Worm (Caenorhabditis elegans) whole organism, early embryonic: ENCODE results near the gene damt-1.

ENCODE experiments used
- B0310.2 ChIP-seq: sonication (generic microtip); optimal IDR thresholded peaks from 2 replicates; lab custom pipeline; 2016; ENCODE audit warnings: mild to moderate bottlenecking, missing genetic modification characterization, missing compliant biosample characterization
- F13C5.2 ChIP-seq: sonication (generic microtip); optimal IDR thresholded peaks from 2 replicates; lab custom pipeline; 2017; ENCODE audit warnings: mild to moderate bottlenecking, missing genetic modification characterization, inconsistent platforms, missing compliant biosample characterization
- aly-1 ChIP-seq: sonication (generic microtip); optimal IDR thresholded peaks from 2 replicates; lab custom pipeline; 2016; ENCODE audit warnings: missing genetic modification characterization, missing compliant biosample characterization
- ama-1 ChIP-seq: fragments of 150-350 bp; optimal IDR thresholded peaks from 2 replicates; lab custom pipeline; 2014
- ceh-13 ChIP-seq: fragments of 200-800 bp; sonication (Bioruptor generic); optimal IDR thresholded peaks from 2 replicates; lab custom pipeline; 2018; ENCODE audit warnings: mild to moderate bottlenecking, missing genetic modification characterization, missing compliant biosample characterization
- ceh-36 ChIP-seq: sonication (generic microtip); optimal IDR thresholded peaks from 2 replicates; lab custom pipeline; 2016; ENCODE audit warnings: missing genetic modification characterization, inconsistent platforms, missing compliant biosample characterization
- ets-7 ChIP-seq: sonication (generic microtip); optimal IDR thresholded peaks from 2 replicates; lab custom pipeline; 2016; ENCODE audit warnings: missing genotype, missing genetic modification characterization, missing compliant biosample characterization
- flt-1 ChIP-seq: fragments of 200-800 bp; sonication (Bioruptor generic); IDR thresholded peaks from 2 replicates; pipeline ENCODE4 v1.3.6; 2022; ENCODE audit warnings: missing genetic modification characterization, missing compliant biosample characterization
- hmbx-1 ChIP-seq: sonication (generic microtip); optimal IDR thresholded peaks from 2 replicates; lab custom pipeline; 2016; ENCODE audit warnings: mild to moderate bottlenecking, missing genetic modification characterization, missing compliant biosample characterization
- hmg-4 ChIP-seq: fragments of 200-800 bp; sonication (Bioruptor generic); optimal IDR thresholded peaks from 2 replicates; lab custom pipeline; 2018; ENCODE audit warnings: mild to moderate bottlenecking, missing genetic modification characterization, missing compliant biosample characterization
- hnd-1 ChIP-seq: sonication (generic microtip); optimal IDR thresholded peaks from 2 replicates; lab custom pipeline; 2016; ENCODE audit warnings: missing genetic modification characterization, missing compliant biosample characterization
- pes-1 ChIP-seq: fragments of 200-800 bp; sonication (Bioruptor generic); IDR thresholded peaks from 2 replicates; pipeline ENCODE4 v1.3.6; 2022; ENCODE audit warnings: missing genetic modification reagents, missing genetic modification characterization, missing compliant biosample characterization
- scrt-1 ChIP-seq: fragments of 200-800 bp; sonication (Bioruptor generic); IDR thresholded peaks from 2 replicates; pipeline ENCODE4 v1.3.6; 2022; ENCODE audit warnings: missing genetic modification characterization, missing compliant biosample characterization
- sea-1 ChIP-seq: fragments of 200-800 bp; sonication (Bioruptor generic); conservative IDR thresholded peaks from 2 replicates; pipeline ENCODE4 v1.3.6; 2022; ENCODE audit warnings: missing genetic modification characterization, missing compliant biosample characterization
- tbx-11 ChIP-seq: fragments of 200-800 bp; sonication (Bioruptor generic); IDR thresholded peaks from 2 replicates; pipeline ENCODE4 v1.3.6; 2022; ENCODE audit warnings: missing genetic modification characterization, missing compliant biosample characterization
- tbx-37 ChIP-seq: fragments of 200-800 bp; sonication (Bioruptor generic); conservative IDR thresholded peaks from 2 replicates; pipeline ENCODE4 v1.3.6; 2022; ENCODE audit warnings: missing genetic modification reagents, missing genetic modification characterization, missing compliant biosample characterization
- tra-4 ChIP-seq: sonication (generic microtip); optimal IDR thresholded peaks from 2 replicates; lab custom pipeline; 2017; ENCODE audit warnings: missing genetic modification characterization, missing compliant biosample characterization

damt-1 gene

DNA sequence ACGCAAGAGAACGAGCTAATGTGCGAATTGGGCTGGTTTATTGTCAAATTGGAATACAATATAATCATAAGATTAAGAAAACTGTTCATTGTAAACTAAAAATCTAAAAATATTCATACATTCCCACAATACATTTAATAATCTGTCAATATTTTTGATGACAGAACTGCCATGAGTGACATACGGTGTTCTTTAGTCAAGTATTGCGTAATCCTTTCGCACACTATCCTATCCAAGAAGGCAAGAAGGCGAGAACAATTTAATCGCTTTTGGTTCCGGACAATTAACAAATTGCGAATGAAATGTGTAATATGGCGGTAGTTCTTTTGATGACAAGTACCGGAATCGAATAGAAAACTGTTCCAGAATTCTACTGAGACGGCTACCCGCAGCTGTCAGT, 14.9 kb downstream of the damt-1 start:
- no peak for TF ChIP-seq ceh-36 (tag; lab: Kevin White, UChicago)
- TF ChIP-seq ceh-13, result no peak
- no peak for TF ChIP-seq tbx-37
- TF ChIP-seq ama-1, result no peak
- TF ChIP-seq sea-1 (GFP tag; lab: Robert Waterston, UW), result no peak
- no peak for TF ChIP-seq tra-4
- TF ChIP-seq scrt-1 (GFP tag; lab: Robert Waterston, UW), result no peak
- no peak for TF ChIP-seq hnd-1
- TF ChIP-seq hmg-4 (GFP tag; lab: Kevin White, UChicago), result no peak

DNA sequence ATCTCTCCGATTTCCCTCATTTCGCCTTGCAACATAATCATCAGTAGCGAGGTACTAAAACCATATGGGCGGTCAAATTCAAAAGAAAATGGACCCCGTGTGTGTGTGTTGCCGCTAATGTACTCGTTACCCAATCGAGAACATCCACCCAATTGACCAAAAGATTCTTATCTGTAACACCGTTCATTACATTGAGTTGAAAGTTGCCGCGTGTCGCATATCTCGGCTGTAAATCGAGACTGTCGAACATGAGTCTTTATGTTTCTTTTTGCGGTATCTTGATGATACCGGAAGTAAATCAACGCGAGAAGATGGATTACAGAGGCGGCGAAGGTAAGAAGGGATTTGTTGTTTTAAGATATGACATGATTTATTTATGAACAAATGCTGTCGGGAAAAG, 15.8 kb downstream of the damt-1 start:
- TF ChIP-seq flt-1 (GFP tag; lab: Robert Waterston, UW) (no peak), ets-7 (tag; lab: Kevin White, UChicago) (peak; percentile 77)

DNA sequence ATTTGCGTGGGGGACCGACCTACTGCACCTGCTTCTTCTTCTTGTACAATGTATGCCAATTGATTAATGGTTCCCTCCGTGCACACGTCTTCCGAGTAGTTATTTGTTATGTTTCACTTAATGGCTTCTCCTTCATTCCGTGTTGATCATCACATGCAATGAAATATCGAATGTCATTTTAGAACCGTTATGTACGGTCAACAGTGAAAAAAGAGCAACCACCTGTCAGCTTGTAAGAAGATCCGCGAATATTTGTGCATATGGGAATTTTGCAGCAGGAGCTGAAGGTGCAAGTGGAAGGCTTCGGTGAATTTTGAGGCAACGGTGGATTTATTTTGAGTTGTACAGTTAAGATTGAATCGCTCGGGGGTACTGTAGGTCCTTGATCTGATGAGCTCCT, 16.7 kb downstream of the damt-1 start:
- no peak for TF ChIP-seq ets-7 (tag; lab: Kevin White, UChicago)

DNA sequence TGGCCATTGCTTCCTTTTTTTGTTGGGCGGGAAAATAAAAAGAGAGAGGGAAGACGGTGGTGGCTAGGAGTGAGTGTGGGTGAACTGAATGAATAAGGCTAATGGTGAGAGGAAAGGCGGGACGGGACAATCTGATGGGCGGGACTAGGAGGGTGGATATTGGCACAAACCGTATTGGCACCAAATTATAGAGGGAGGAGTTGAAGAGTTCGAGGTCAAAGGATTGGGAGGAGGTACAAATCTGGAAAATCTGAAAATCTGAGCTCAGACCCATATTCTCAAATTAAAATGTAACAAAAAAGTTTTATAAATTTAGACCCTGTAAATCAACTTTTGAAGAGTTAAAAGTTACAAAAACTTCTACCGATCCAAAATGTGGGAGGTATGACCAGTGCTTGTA, 18.8 kb downstream of the damt-1 start, which contains the start of gene hlh-14:
Gene hlh-14 (minus strand): TSS at position 101 of the 400 bp plus-strand sequence.
- TF ChIP-seq tbx-11 (GFP tag; lab: Robert Waterston, UW) (no peak), aly-1 (tag; lab: Kevin White, UChicago) (no peak), tbx-37 (no peak), tra-4 (no peak), ceh-13 (no peak), sea-1 (GFP tag; lab: Robert Waterston, UW) (no peak), pes-1 (no peak)

DNA sequence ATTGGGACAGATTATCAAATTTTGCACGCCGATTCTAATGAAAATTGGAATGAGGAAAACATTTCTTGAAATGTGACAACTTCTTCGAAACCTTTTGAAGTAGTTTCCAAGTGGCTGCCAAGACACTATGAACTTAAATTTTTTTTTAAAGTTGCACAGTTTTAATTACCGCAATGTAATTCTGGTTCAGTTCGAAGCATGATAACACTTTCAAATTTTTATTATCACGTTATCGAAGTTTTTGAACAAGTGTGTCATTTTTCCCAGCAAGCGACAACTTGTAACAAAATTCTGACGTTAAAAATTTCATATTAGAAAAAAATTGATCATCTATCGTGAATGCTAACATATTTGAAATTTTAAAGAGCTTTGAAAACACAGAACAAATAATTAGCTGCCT, 22.8 kb downstream of the damt-1 start:
- TF ChIP-seq tbx-11 (GFP tag; lab: Robert Waterston, UW) (no peak), ets-7 (tag; lab: Kevin White, UChicago) (no peak), ama-1 (no peak), ceh-36 (tag; lab: Kevin White, UChicago) (no peak), tra-4 (no peak), tbx-37 (no peak), B0310.2 (tag; lab: Kevin White, UChicago) (no peak), F13C5.2 (tag; lab: Kevin White, UChicago) (no peak), aly-1 (tag; lab: Kevin White, UChicago) (no peak), scrt-1 (GFP tag; lab: Robert Waterston, UW) (no peak), ceh-13 (no peak), hnd-1 (no peak), hmg-4 (GFP tag; lab: Kevin White, UChicago) (no peak), pes-1 (no peak), flt-1 (GFP tag; lab: Robert Waterston, UW) (no peak), sea-1 (GFP tag; lab: Robert Waterston, UW) (no peak), hmbx-1 (tag; lab: Kevin White, UChicago) (no peak)

DNA sequence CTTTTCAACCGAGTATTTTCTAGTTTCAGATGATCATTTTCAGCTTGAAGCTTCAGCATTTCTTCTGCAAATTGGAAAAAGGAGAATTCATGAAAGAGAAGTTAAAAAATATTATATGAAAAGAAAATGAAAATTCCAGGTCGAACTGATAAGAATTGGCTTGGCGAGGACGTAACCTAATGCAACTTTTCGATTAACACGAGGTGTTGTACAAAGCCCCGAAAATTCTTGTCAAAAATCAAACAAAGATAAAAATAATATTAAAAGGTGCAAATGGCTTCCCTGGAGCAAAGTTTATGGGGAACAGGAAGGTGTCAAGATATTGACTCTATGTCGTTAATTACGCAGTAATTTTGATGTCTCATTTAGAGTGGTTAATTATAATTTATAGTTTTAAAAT, 24.4 kb downstream of the damt-1 start:
- no peak for TF ChIP-seq sea-1 (GFP tag; lab: Robert Waterston, UW)
- no peak for TF ChIP-seq F13C5.2 (tag; lab: Kevin White, UChicago)
- TF ChIP-seq tbx-37, result no peak
- no peak for TF ChIP-seq pes-1
- TF ChIP-seq scrt-1 (GFP tag; lab: Robert Waterston, UW), result no peak
- no peak for TF ChIP-seq B0310.2 (tag; lab: Kevin White, UChicago)
- no peak for TF ChIP-seq ets-7 (tag; lab: Kevin White, UChicago)
- no peak for TF ChIP-seq hmbx-1 (tag; lab: Kevin White, UChicago)
- no peak for TF ChIP-seq flt-1 (GFP tag; lab: Robert Waterston, UW)
- no peak for TF ChIP-seq ama-1
- no peak for TF ChIP-seq hmg-4 (GFP tag; lab: Kevin White, UChicago)
- TF ChIP-seq ceh-36 (tag; lab: Kevin White, UChicago), result no peak
- TF ChIP-seq tbx-11 (GFP tag; lab: Robert Waterston, UW), result no peak
- no peak for TF ChIP-seq hnd-1
- TF ChIP-seq tra-4, result no peak
- no peak for TF ChIP-seq ceh-13
- TF ChIP-seq aly-1 (tag; lab: Kevin White, UChicago), result no peak

DNA sequence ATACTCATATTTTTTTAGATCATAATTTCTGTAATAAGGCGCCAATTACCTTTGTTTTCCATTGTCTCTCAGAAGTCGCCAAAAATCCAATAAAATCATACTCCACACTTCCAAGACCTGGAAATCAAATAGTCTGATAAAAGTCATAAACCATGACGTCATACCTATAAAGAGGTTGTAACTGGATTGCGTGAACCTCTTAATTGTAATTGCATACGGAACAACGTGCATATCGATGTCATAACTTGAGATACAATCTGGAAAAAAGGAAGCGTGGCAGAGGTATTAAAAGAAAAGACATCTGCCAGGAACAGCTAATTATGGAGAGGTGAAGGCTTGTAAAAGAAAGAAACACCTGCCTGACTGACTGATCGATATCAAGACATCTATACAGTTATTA, 25.1 kb downstream of the damt-1 start, which contains the start of gene F10C1.9:
Gene F10C1.9 (minus strand): TSS at position 197 of the 400 bp plus-strand sequence.
- no peak for TF ChIP-seq ets-7 (tag; lab: Kevin White, UChicago)
- TF ChIP-seq tbx-37, result no peak
- TF ChIP-seq sea-1 (GFP tag; lab: Robert Waterston, UW), result no peak
- TF ChIP-seq B0310.2 (tag; lab: Kevin White, UChicago), result no peak
- TF ChIP-seq ama-1, result no peak
- TF ChIP-seq flt-1 (GFP tag; lab: Robert Waterston, UW), result no peak
- no peak for TF ChIP-seq pes-1
- TF ChIP-seq scrt-1 (GFP tag; lab: Robert Waterston, UW), result no peak
- no peak for TF ChIP-seq aly-1 (tag; lab: Kevin White, UChicago)
- no peak for TF ChIP-seq hmbx-1 (tag; lab: Kevin White, UChicago)
- no peak for TF ChIP-seq hmg-4 (GFP tag; lab: Kevin White, UChicago)
- TF ChIP-seq ceh-13, result no peak
- TF ChIP-seq tra-4, result no peak

DNA sequence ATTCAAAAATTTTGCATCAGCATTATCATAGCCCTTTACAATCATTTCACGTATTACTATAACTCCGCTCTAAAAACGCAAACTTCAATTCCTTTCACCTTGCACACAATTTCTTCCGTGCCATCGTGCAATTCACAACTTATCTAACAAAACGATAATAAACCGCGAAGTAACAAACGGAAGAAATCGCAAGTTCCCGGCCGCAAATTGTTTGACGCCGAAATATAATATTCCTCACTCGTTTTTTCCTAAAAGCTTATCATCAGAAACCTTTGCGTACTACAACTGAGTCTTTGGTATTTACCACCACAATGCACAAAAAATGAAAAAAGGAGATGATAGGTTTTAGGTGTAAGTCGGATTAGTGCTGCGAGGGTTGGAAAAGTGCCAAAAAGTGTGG, 27.4 kb downstream of the damt-1 start:
- no peak for TF ChIP-seq tra-4
- TF ChIP-seq hmg-4 (GFP tag; lab: Kevin White, UChicago), result no peak
- TF ChIP-seq ceh-36 (tag; lab: Kevin White, UChicago), result no peak
- no peak for TF ChIP-seq pes-1
- no peak for TF ChIP-seq ama-1

DNA sequence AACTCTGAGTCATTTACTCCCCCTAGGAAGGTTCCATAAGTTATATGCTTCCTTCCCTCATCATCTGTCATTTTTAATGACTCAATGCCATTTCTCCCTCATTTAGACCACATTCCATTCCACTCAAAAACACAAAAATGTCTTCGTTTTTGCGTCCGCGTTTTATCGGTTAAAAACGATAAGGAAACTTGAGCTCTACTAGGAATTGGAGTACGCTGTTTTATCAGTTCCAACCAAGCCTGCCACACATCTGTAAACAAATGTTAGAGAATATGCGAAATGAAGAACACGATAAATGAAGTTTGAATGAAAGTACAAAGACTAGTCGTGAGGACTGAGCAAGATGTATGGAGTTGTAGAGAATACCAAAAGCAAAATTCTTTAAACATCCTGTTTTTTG, 28.4 kb downstream of the damt-1 start:
- no peak for TF ChIP-seq aly-1 (tag; lab: Kevin White, UChicago)
- no peak for TF ChIP-seq sea-1 (GFP tag; lab: Robert Waterston, UW)
- no peak for TF ChIP-seq ceh-36 (tag; lab: Kevin White, UChicago)
- TF ChIP-seq hnd-1, result no peak
- TF ChIP-seq tbx-11 (GFP tag; lab: Robert Waterston, UW), result no peak
- no peak for TF ChIP-seq hmbx-1 (tag; lab: Kevin White, UChicago)
- TF ChIP-seq scrt-1 (GFP tag; lab: Robert Waterston, UW), result no peak
- no peak for TF ChIP-seq flt-1 (GFP tag; lab: Robert Waterston, UW)
- TF ChIP-seq tbx-37, result no peak
